Worm (Caenorhabditis elegans) whole organism, young adult: ENCODE measurements around the gene srw-48.

Experiments
- D2030.7 ChIP-seq: fragments of 200-800 bp; sonication (Bioruptor generic); IDR thresholded peaks from 2 replicates; pipeline ENCODE4 v1.3.6; 2022; ENCODE audit warnings: missing genetic modification reagents, missing genetic modification characterization, missing compliant biosample characterization
- F10E7.11 ChIP-seq: sonication (generic microtip); optimal IDR thresholded peaks from 2 replicates; lab custom pipeline; 2017; ENCODE audit warnings: mild to moderate bottlenecking, missing genetic modification characterization, moderate library complexity, missing compliant biosample characterization
- madf-8 ChIP-seq: fragments of 200-800 bp; sonication (Bioruptor generic); conservative IDR thresholded peaks from 2 replicates; pipeline ENCODE4 v1.3.6; 2022; ENCODE audit warnings: missing genetic modification reagents, missing genetic modification characterization, missing compliant biosample characterization
- mel-28 ChIP-seq: sonication (generic microtip); optimal IDR thresholded peaks from 2 replicates; lab custom pipeline; 2016; ENCODE audit warnings: borderline replicate concordance, mild to moderate bottlenecking, missing genetic modification characterization, missing compliant biosample characterization
- nfya-2 ChIP-seq: fragments of 200-800 bp; sonication (Bioruptor generic); IDR thresholded peaks from 2 replicates; pipeline ENCODE4 v1.3.6; 2022; ENCODE audit warnings: missing genetic modification reagents, missing genetic modification characterization, missing compliant biosample characterization
- pha-4 ChIP-seq: fragments of 150-350 bp; sonication (generic microtip); optimal IDR thresholded peaks from 2 replicates; lab custom pipeline; 2014; ENCODE audit warnings: missing biosample characterization, missing genetic modification reagents, missing genetic modification characterization
- snpc-1.3 ChIP-seq: sonication (generic microtip); optimal IDR thresholded peaks from 2 replicates; lab custom pipeline; 2017; ENCODE audit warnings: missing genetic modification characterization, mild to moderate bottlenecking, missing compliant biosample characterization, antibody characterized with exemption, moderate library complexity, missing genotype, missing genetic modification reagents; ENCODE audit not compliant: insufficient read depth
- snpc-4 ChIP-seq, 5 experiments: fragments of 150-350 bp in 1 of 5; sonication (generic microtip) in 4 of 5; optimal IDR thresholded peaks; 2 replicates each; lab custom pipeline; 2014 to 2018; ENCODE audit warnings: missing genetic modification characterization in 5 of 5, missing biosample characterization in 3 of 5, antibody characterized with exemption in 2 of 5, mild to moderate bottlenecking in 2 of 5, missing compliant biosample characterization in 2 of 5, missing genotype in 2 of 5, moderate library complexity in 2 of 5, missing genetic modification reagents in 1 of 5
- somi-1 ChIP-seq: fragments of 200-800 bp; sonication (Bioruptor generic); optimal IDR thresholded peaks from 2 replicates; lab custom pipeline; 2018; ENCODE audit warnings: mild to moderate bottlenecking, missing genetic modification characterization, missing compliant biosample characterization

- no peak for TF ChIP-seq snpc-1.3 (tag; lab: Kevin White, UChicago)
- no peak for TF ChIP-seq somi-1 (GFP tag; lab: Kevin White, UChicago)
- TF ChIP-seq madf-8 (GFP tag; lab: Robert Waterston, UW), result no peak
- TF ChIP-seq snpc-4 (GFP tag; optimal IDR thresholded peaks at IDR 0.05; lab: Kevin White, UChicago), result no peak
- TF ChIP-seq snpc-4 (tag; optimal IDR thresholded peaks at IDR 0.05; lab: Kevin White, UChicago), result peak in 2 of 4 experiments; percentile 2 to 4
- TF ChIP-seq nfya-2 (GFP tag; lab: Robert Waterston, UW), result no peak
- TF ChIP-seq pha-4 (tag; lab: Kevin White, UChicago), result no peak
- TF ChIP-seq mel-28 (tag; lab: Kevin White, UChicago), result no peak
- TF ChIP-seq D2030.7 (GFP tag; lab: Robert Waterston, UW), result no peak
- no peak for TF ChIP-seq F10E7.11
These were observed 25.7 kb upstream of the srw-48 start, which contains the start of gene F13A7.11 for ce11 chrV:16395131-16395530.
